Worm (Caenorhabditis elegans): ENCODE measurements around the gene F40G9.6.

The F40G9.6 gene

ce11 chrIII:179123-179592 lies at the start of gene F40G9.6:
Gene F40G9.6, plus strand, starts transcription at chrIII:179542.
- TF ChIP-seq lsy-12 (tag; optimal IDR thresholded peaks at IDR 0.05) (no peak), nhr-23 (tag; optimal IDR thresholded peaks at IDR 0.05) (no peak), nhr-237 (tag; optimal IDR thresholded peaks at IDR 0.05) (no peak), snpc-4 (tag; optimal IDR thresholded peaks at IDR 0.05) (no peak), tbx-2 (tag; optimal IDR thresholded peaks at IDR 0.05) (no peak), sea-2 (GFP tag; optimal IDR thresholded peaks at IDR 0.05) (no peak), ama-1 (optimal IDR thresholded peaks at IDR 0.05) (no peak), nhr-12 (tag; optimal IDR thresholded peaks at IDR 0.05) (no peak), lin-39 (tag; optimal IDR thresholded peaks at IDR 0.05) (no peak), eor-1 (tag; optimal IDR thresholded peaks at IDR 0.05) (no peak), nfya-1 (tag; optimal IDR thresholded peaks at IDR 0.05; ENCODE audit: insufficient read depth) (no peak), ztf-11 (tag; optimal IDR thresholded peaks at IDR 0.05) (no peak), ZK546.5 (tag; optimal IDR thresholded peaks at IDR 0.05) (no peak), ceh-28 (tag; optimal IDR thresholded peaks at IDR 0.05) (no peak), egl-5 (tag; optimal IDR thresholded peaks at IDR 0.05) (no peak), ztf-4 (tag; optimal IDR thresholded peaks at IDR 0.05) (no peak), zag-1 (tag; optimal IDR thresholded peaks at IDR 0.05) (no peak)

ce11 chrIII:130650-131049 lies 48.7 kb upstream of the F40G9.6 start, which contains the start of the genes nhr-280 and C29F9.2:
Gene nhr-280, minus strand, starts transcription at chrIII:130750.
Gene C29F9.2, plus strand, starts transcription at chrIII:130947.
- peak; percentile 38 for TF ChIP-seq pha-4 (tag; optimal IDR thresholded peaks at IDR 0.05)
- no peak for TF ChIP-seq nhr-76 (tag; optimal IDR thresholded peaks at IDR 0.05)
- TF ChIP-seq nhr-43 (tag; optimal IDR thresholded peaks at IDR 0.05; ENCODE audit: poor library complexity, severe bottlenecking) = no peak
- no peak for TF ChIP-seq egl-5 (tag; optimal IDR thresholded peaks at IDR 0.05)
- no peak for TF ChIP-seq lsy-12 (tag; optimal IDR thresholded peaks at IDR 0.05)
- TF ChIP-seq nhr-77 (tag; optimal IDR thresholded peaks at IDR 0.05) = no peak
- peak; percentile 38 for TF ChIP-seq elt-2 (tag; optimal IDR thresholded peaks at IDR 0.05)
- no peak for TF ChIP-seq nhr-67 (tag; optimal IDR thresholded peaks at IDR 0.05)
- TF ChIP-seq nhr-28 (tag; optimal IDR thresholded peaks at IDR 0.05) = no peak

- TF ChIP-seq nhr-12 (tag; optimal IDR thresholded peaks at IDR 0.05) = no peak
- TF ChIP-seq nhr-25 (tag; optimal IDR thresholded peaks at IDR 0.05) = no peak
- TF ChIP-seq ceh-82 (tag; optimal IDR thresholded peaks at IDR 0.05) = no peak
- no peak for TF ChIP-seq sea-2 (GFP tag; optimal IDR thresholded peaks at IDR 0.05)
- no peak for TF ChIP-seq nhr-28 (tag; optimal IDR thresholded peaks at IDR 0.05)
- TF ChIP-seq mdl-1 (tag; optimal IDR thresholded peaks at IDR 0.05) = no peak
- TF ChIP-seq nfya-1 (tag; optimal IDR thresholded peaks at IDR 0.05; ENCODE audit: insufficient read depth) = peak; percentile 70
- TF ChIP-seq fkh-2 (tag; optimal IDR thresholded peaks at IDR 0.05) = no peak
- TF ChIP-seq nhr-11 (tag; optimal IDR thresholded peaks at IDR 0.05) = no peak
- peak; percentile 18 for TF ChIP-seq hmg-11 (tag; optimal IDR thresholded peaks at IDR 0.05)
- no peak for TF ChIP-seq fos-1 (tag; optimal IDR thresholded peaks at IDR 0.05)
- TF ChIP-seq lin-15B (tag; optimal IDR thresholded peaks at IDR 0.05) = peak; percentile 77
- peak; percentile 55 for TF ChIP-seq snpc-4 (tag; optimal IDR thresholded peaks at IDR 0.05)
- TF ChIP-seq ama-1 (optimal IDR thresholded peaks at IDR 0.05) = no peak
- peak; percentile 82 for TF ChIP-seq lin-39 (tag; optimal IDR thresholded peaks at IDR 0.05)
- no peak for TF ChIP-seq ztf-11 (tag; optimal IDR thresholded peaks at IDR 0.05)
- TF ChIP-seq ceh-9 (tag; optimal IDR thresholded peaks at IDR 0.05) = no peak
- TF ChIP-seq egl-5 (tag; optimal IDR thresholded peaks at IDR 0.05) = peak; percentile 71
- peak; percentile 33 for TF ChIP-seq elt-2 (tag; optimal IDR thresholded peaks at IDR 0.05)
- peak; percentile 9 for TF ChIP-seq nhr-77 (tag; optimal IDR thresholded peaks at IDR 0.05)
- peak; percentile 82 for TF ChIP-seq pha-4 (tag; optimal IDR thresholded peaks at IDR 0.05)
- peak; percentile 12 for TF ChIP-seq fkh-10 (GFP tag; optimal IDR thresholded peaks at IDR 0.05)
- no peak for TF ChIP-seq daf-12 (tag; optimal IDR thresholded peaks at IDR 0.05)
- peak; percentile 61 for TF ChIP-seq nhr-23 (tag; optimal IDR thresholded peaks at IDR 0.05)
- no peak for TF ChIP-seq unc-62 (GFP tag; optimal IDR thresholded peaks at IDR 0.05)
- TF ChIP-seq egl-27 (tag; optimal IDR thresholded peaks at IDR 0.05) = no peak
- no peak for TF ChIP-seq ceh-16 (tag; optimal IDR thresholded peaks at IDR 0.05)
- TF ChIP-seq pqm-1 (tag; optimal IDR thresholded peaks at IDR 0.05) = no peak
- no peak for TF ChIP-seq ceh-28 (tag; optimal IDR thresholded peaks at IDR 0.05)
- TF ChIP-seq ztf-4 (tag; optimal IDR thresholded peaks at IDR 0.05) = no peak
- no peak for TF ChIP-seq nhr-43 (tag; optimal IDR thresholded peaks at IDR 0.05; ENCODE audit: poor library complexity, severe bottlenecking)
- TF ChIP-seq jun-1 (tag; optimal IDR thresholded peaks at IDR 0.05) = peak; percentile 13
These were observed 47.7 kb upstream of the F40G9.6 start for ce11 chrIII:131627-132026.
